Worm (Caenorhabditis elegans) whole organism, early embryonic: Measurements from ENCODE around the gene F52H3.6.
"Not testable (repeated sequence)": the region's sequence is repeated elsewhere in the genome, so short reads cannot be mapped to it uniquely, and the experiment has no call there.

ENCODE experiments used
- B0310.2 ChIP-seq: sonication (generic microtip); optimal IDR thresholded peaks from 2 replicates; lab custom pipeline; 2016; ENCODE audit warnings: mild to moderate bottlenecking, missing genetic modification characterization, missing compliant biosample characterization
- F13C5.2 ChIP-seq: sonication (generic microtip); optimal IDR thresholded peaks from 2 replicates; lab custom pipeline; 2017; ENCODE audit warnings: mild to moderate bottlenecking, missing genetic modification characterization, inconsistent platforms, missing compliant biosample characterization
- aly-1 ChIP-seq: sonication (generic microtip); optimal IDR thresholded peaks from 2 replicates; lab custom pipeline; 2016; ENCODE audit warnings: missing genetic modification characterization, missing compliant biosample characterization
- ama-1 ChIP-seq: fragments of 150-350 bp; optimal IDR thresholded peaks from 2 replicates; lab custom pipeline; 2014
- ceh-13 ChIP-seq: fragments of 200-800 bp; sonication (Bioruptor generic); optimal IDR thresholded peaks from 2 replicates; lab custom pipeline; 2018; ENCODE audit warnings: mild to moderate bottlenecking, missing genetic modification characterization, missing compliant biosample characterization
- ceh-36 ChIP-seq: sonication (generic microtip); optimal IDR thresholded peaks from 2 replicates; lab custom pipeline; 2016; ENCODE audit warnings: missing genetic modification characterization, inconsistent platforms, missing compliant biosample characterization
- ets-7 ChIP-seq: sonication (generic microtip); optimal IDR thresholded peaks from 2 replicates; lab custom pipeline; 2016; ENCODE audit warnings: missing genotype, missing genetic modification characterization, missing compliant biosample characterization
- flt-1 ChIP-seq: fragments of 200-800 bp; sonication (Bioruptor generic); IDR thresholded peaks from 2 replicates; pipeline ENCODE4 v1.3.6; 2022; ENCODE audit warnings: missing genetic modification characterization, missing compliant biosample characterization
- hmbx-1 ChIP-seq: sonication (generic microtip); optimal IDR thresholded peaks from 2 replicates; lab custom pipeline; 2016; ENCODE audit warnings: mild to moderate bottlenecking, missing genetic modification characterization, missing compliant biosample characterization
- hmg-4 ChIP-seq: fragments of 200-800 bp; sonication (Bioruptor generic); optimal IDR thresholded peaks from 2 replicates; lab custom pipeline; 2018; ENCODE audit warnings: mild to moderate bottlenecking, missing genetic modification characterization, missing compliant biosample characterization
- hnd-1 ChIP-seq: sonication (generic microtip); optimal IDR thresholded peaks from 2 replicates; lab custom pipeline; 2016; ENCODE audit warnings: missing genetic modification characterization, missing compliant biosample characterization
- pes-1 ChIP-seq: fragments of 200-800 bp; sonication (Bioruptor generic); IDR thresholded peaks from 2 replicates; pipeline ENCODE4 v1.3.6; 2022; ENCODE audit warnings: missing genetic modification reagents, missing genetic modification characterization, missing compliant biosample characterization
- scrt-1 ChIP-seq: fragments of 200-800 bp; sonication (Bioruptor generic); IDR thresholded peaks from 2 replicates; pipeline ENCODE4 v1.3.6; 2022; ENCODE audit warnings: missing genetic modification characterization, missing compliant biosample characterization
- sea-1 ChIP-seq: fragments of 200-800 bp; sonication (Bioruptor generic); conservative IDR thresholded peaks from 2 replicates; pipeline ENCODE4 v1.3.6; 2022; ENCODE audit warnings: missing genetic modification characterization, missing compliant biosample characterization
- tbx-11 ChIP-seq: fragments of 200-800 bp; sonication (Bioruptor generic); IDR thresholded peaks from 2 replicates; pipeline ENCODE4 v1.3.6; 2022; ENCODE audit warnings: missing genetic modification characterization, missing compliant biosample characterization
- tbx-37 ChIP-seq: fragments of 200-800 bp; sonication (Bioruptor generic); conservative IDR thresholded peaks from 2 replicates; pipeline ENCODE4 v1.3.6; 2022; ENCODE audit warnings: missing genetic modification reagents, missing genetic modification characterization, missing compliant biosample characterization
- tra-4 ChIP-seq: sonication (generic microtip); optimal IDR thresholded peaks from 2 replicates; lab custom pipeline; 2017; ENCODE audit warnings: missing genetic modification characterization, missing compliant biosample characterization

F52H3.6 gene

ce11 chrII:10016013-10016412, 12.2 kb downstream of the F52H3.6 start, which contains the start of gene lec-2:
TSS of gene lec-2 (minus strand) at chrII:10016183.
- no peak for TF ChIP-seq hmbx-1
- no peak for TF ChIP-seq flt-1 (GFP tag; lab: Robert Waterston, UW)
- TF ChIP-seq hmg-4 (GFP tag; lab: Kevin White, UChicago): no peak
- no peak for TF ChIP-seq scrt-1
- no peak for TF ChIP-seq B0310.2 (tag; lab: Kevin White, UChicago)
- TF ChIP-seq aly-1 (tag; lab: Kevin White, UChicago): peak; percentile 0
- no peak for TF ChIP-seq ceh-36 (tag; lab: Kevin White, UChicago)

- TF ChIP-seq tbx-11 (GFP tag; lab: Robert Waterston, UW): no peak
- TF ChIP-seq ceh-13 (GFP tag; lab: Kevin White, UChicago): no peak
- no peak for TF ChIP-seq sea-1 (GFP tag; lab: Robert Waterston, UW)
- TF ChIP-seq hnd-1 (tag; lab: Kevin White, UChicago): no peak
- TF ChIP-seq B0310.2 (tag; lab: Kevin White, UChicago): no peak
- TF ChIP-seq ceh-36 (tag; lab: Kevin White, UChicago): no peak
- no peak for TF ChIP-seq pes-1
- no peak for TF ChIP-seq tbx-37
- no peak for TF ChIP-seq ama-1 (lab: Kevin White, UChicago)
These were observed 13.8 kb downstream of the F52H3.6 start for ce11 chrII:10014384-10014783.

- TF ChIP-seq tbx-37: no peak
- TF ChIP-seq hnd-1 (tag; lab: Kevin White, UChicago): no peak
- no peak for TF ChIP-seq ceh-13 (GFP tag; lab: Kevin White, UChicago)
- no peak for TF ChIP-seq scrt-1
- TF ChIP-seq pes-1: no peak
- no peak for TF ChIP-seq tra-4 (tag; lab: Kevin White, UChicago)
- TF ChIP-seq flt-1 (GFP tag; lab: Robert Waterston, UW): no peak
- TF ChIP-seq ets-7: no peak
- no peak for TF ChIP-seq hmbx-1
- no peak for TF ChIP-seq B0310.2 (tag; lab: Kevin White, UChicago)
- TF ChIP-seq ceh-36 (tag; lab: Kevin White, UChicago): no peak
- no peak for TF ChIP-seq tbx-11 (GFP tag; lab: Robert Waterston, UW)
- TF ChIP-seq aly-1 (tag; lab: Kevin White, UChicago): no peak
- no peak for TF ChIP-seq F13C5.2 (tag; lab: Kevin White, UChicago)
These were observed 15.7 kb downstream of the F52H3.6 start for ce11 chrII:10012490-10012889.

ce11 chrII:10011733-10012132, 16.5 kb downstream of the F52H3.6 start:
- no peak for TF ChIP-seq aly-1 (tag; lab: Kevin White, UChicago)

ce11 chrII:10010914-10011313, 17.3 kb downstream of the F52H3.6 start:
- TF ChIP-seq ama-1 (lab: Kevin White, UChicago) (no peak), tra-4 (tag; lab: Kevin White, UChicago) (no peak), hnd-1 (tag; lab: Kevin White, UChicago) (no peak), hmbx-1 (no peak), pes-1 (no peak), ceh-13 (GFP tag; lab: Kevin White, UChicago) (no peak), F13C5.2 (tag; lab: Kevin White, UChicago) (no peak), ceh-36 (tag; lab: Kevin White, UChicago) (no peak)

ce11 chrII:10008552-10008951, 19.7 kb downstream of the F52H3.6 start:
- TF ChIP-seq ets-7 (no peak), tbx-11 (GFP tag; lab: Robert Waterston, UW) (no peak), B0310.2 (tag; lab: Kevin White, UChicago) (no peak), F13C5.2 (tag; lab: Kevin White, UChicago) (no peak), hmg-4 (GFP tag; lab: Kevin White, UChicago) (no peak), aly-1 (tag; lab: Kevin White, UChicago) (no peak), pes-1 (no peak), hnd-1 (tag; lab: Kevin White, UChicago) (no peak), ceh-13 (GFP tag; lab: Kevin White, UChicago) (no peak), tra-4 (tag; lab: Kevin White, UChicago) (no peak), tbx-37 (no peak), scrt-1 (no peak)

- no peak for TF ChIP-seq hmg-4 (GFP tag; lab: Kevin White, UChicago)
- no peak for TF ChIP-seq hnd-1 (tag; lab: Kevin White, UChicago)
- TF ChIP-seq ets-7: no peak
- no peak for TF ChIP-seq ceh-13 (GFP tag; lab: Kevin White, UChicago)
- no peak for TF ChIP-seq tbx-37
- no peak for TF ChIP-seq aly-1 (tag; lab: Kevin White, UChicago)
- TF ChIP-seq pes-1: no peak
- no peak for TF ChIP-seq tbx-11 (GFP tag; lab: Robert Waterston, UW)
- no peak for TF ChIP-seq scrt-1
- no peak for TF ChIP-seq ama-1 (lab: Kevin White, UChicago)
- no peak for TF ChIP-seq F13C5.2 (tag; lab: Kevin White, UChicago)
- no peak for TF ChIP-seq tra-4 (tag; lab: Kevin White, UChicago)
- no peak for TF ChIP-seq ceh-36 (tag; lab: Kevin White, UChicago)
- TF ChIP-seq flt-1 (GFP tag; lab: Robert Waterston, UW): no peak
- no peak for TF ChIP-seq sea-1 (GFP tag; lab: Robert Waterston, UW)
- TF ChIP-seq B0310.2 (tag; lab: Kevin White, UChicago): no peak
- no peak for TF ChIP-seq hmbx-1
These were observed 20.3 kb downstream of the F52H3.6 start, which contains the start of gene ZK892.5 for ce11 chrII:10007917-10008316. TSS of gene ZK892.5 (plus strand) at chrII:10008217.

ce11 chrII:10006266-10006665, 22.0 kb downstream of the F52H3.6 start, which contains the start of gene ZK892.4:
TSS of gene ZK892.4 (plus strand) at chrII:10006566.
- not testable (repeated sequence) for TF ChIP-seq ets-7; scrt-1; ceh-36 (tag; lab: Kevin White, UChicago)
